Worm (Caenorhabditis elegans) whole organism, mixed stage, embryonic: ENCODE data around the gene glt-6.

Experiments used
- M03D4.4 ChIP-seq: sonication (generic microtip); optimal IDR thresholded peaks from 2 replicates; lab custom pipeline; 2017; ENCODE audit warnings: mild to moderate bottlenecking, missing genetic modification characterization, missing compliant biosample characterization
- bed-3 ChIP-seq: fragments of 200-800 bp; sonication (Bioruptor generic); optimal IDR thresholded peaks from 3 replicates; lab custom pipeline; 2018; ENCODE audit warnings: mild to moderate bottlenecking, missing genetic modification characterization, moderate library complexity, missing compliant biosample characterization
- lin-13 ChIP-seq: fragments of 150-350 bp; optimal IDR thresholded peaks from 2 replicates; lab custom pipeline; 2014; ENCODE audit warnings: missing biosample characterization, missing genetic modification characterization

ce11 chrIV:7453661-7454159 is 49.7 kb upstream of the glt-6 start:
- TF ChIP-seq bed-3 (GFP tag; lab: Kevin White, UChicago) (no peak), lin-13 (tag; lab: Kevin White, UChicago) (no peak), M03D4.4 (no peak)
